In genomic region chrIII:2914029-2914428, ce11 we compare ENCODE assay signal across 6 worm cellular contexts.
TF ChIP-seq lines count a peak whose summit lies in the region.

No protein-coding gene starts in this region.

TF ChIP-seq in whole organism, L1 larva, 84 proteins besides CTCF, POLR2A, EP300 and RAD21:
- peak; percentile 54 for TF ChIP-seq fkh-10 (GFP tag; optimal IDR thresholded peaks at IDR 0.05; lab: Kevin White, UChicago)
- no peak for TF ChIP-seq lsy-2 (tag; optimal IDR thresholded peaks at IDR 0.05; lab: Kevin White, UChicago)
- peak; percentile 74 for TF ChIP-seq ces-1 (GFP tag; optimal IDR thresholded peaks at IDR 0.05; lab: Kevin White, UChicago)
- peak; percentile 9 for TF ChIP-seq nhr-85 (tag; lab: Kevin White, UChicago)
- peak; percentile 55 for TF ChIP-seq lin-14 (GFP tag; optimal IDR thresholded peaks at IDR 0.05; lab: Kevin White, UChicago)

TF ChIP-seq in whole organism, L2 larva, 48 proteins besides CTCF, POLR2A, EP300 and RAD21:
- no peak for TF ChIP-seq unc-55 (GFP tag; optimal IDR thresholded peaks at IDR 0.05; lab: Kevin White, UChicago)
- TF ChIP-seq zag-1 (tag; optimal IDR thresholded peaks at IDR 0.05; lab: Kevin White, UChicago), result peak; percentile 29
- no peak for TF ChIP-seq nhr-11 (tag; optimal IDR thresholded peaks at IDR 0.05; lab: Kevin White, UChicago)
- TF ChIP-seq sem-4 (tag; optimal IDR thresholded peaks at IDR 0.05; lab: Kevin White, UChicago), result peak; percentile 6
- TF ChIP-seq lsy-2 (tag; optimal IDR thresholded peaks at IDR 0.05; lab: Kevin White, UChicago), result peak in 1 of 2 experiments; percentile 25
- no peak for TF ChIP-seq ceh-82 (tag; optimal IDR thresholded peaks at IDR 0.05; lab: Kevin White, UChicago)
- no peak for TF ChIP-seq peb-1 (tag; optimal IDR thresholded peaks at IDR 0.05; lab: Kevin White, UChicago)
- TF ChIP-seq F13H6.1 (tag; optimal IDR thresholded peaks at IDR 0.05; lab: Kevin White, UChicago), result no peak
- no peak for TF ChIP-seq nhr-25 (tag; optimal IDR thresholded peaks at IDR 0.05; lab: Kevin White, UChicago)
- no peak for TF ChIP-seq nhr-23 (tag; optimal IDR thresholded peaks at IDR 0.05; lab: Kevin White, UChicago)
- no peak for TF ChIP-seq ceh-16 (tag; optimal IDR thresholded peaks at IDR 0.05; lab: Kevin White, UChicago)
TF ChIP-seq in whole organism, L2 larva: peak in this region for 3.

TF ChIP-seq in whole organism, L3 larva, 47 proteins besides CTCF, POLR2A, EP300 and RAD21:
- no peak for TF ChIP-seq ceh-16 (tag; optimal IDR thresholded peaks at IDR 0.05; lab: Kevin White, UChicago)
- TF ChIP-seq fkh-10 (GFP tag; optimal IDR thresholded peaks at IDR 0.05; lab: Kevin White, UChicago), result peak; percentile 72
- TF ChIP-seq snpc-4 (tag; optimal IDR thresholded peaks at IDR 0.05; lab: Kevin White, UChicago), result no peak
- TF ChIP-seq nhr-43 (tag; optimal IDR thresholded peaks at IDR 0.05; lab: Kevin White, UChicago; ENCODE audit: poor library complexity, severe bottlenecking), result no peak
- peak; percentile 29 for TF ChIP-seq nfya-1 (tag; optimal IDR thresholded peaks at IDR 0.05; lab: Kevin White, UChicago; ENCODE audit: insufficient read depth)

TF ChIP-seq in whole organism, L4 larva, 104 proteins besides CTCF, POLR2A, EP300 and RAD21 (continues in another document):
- TF ChIP-seq egl-43 (GFP tag; IDR thresholded peaks at IDR 0.05; lab: Robert Waterston, UW), result no peak
- TF ChIP-seq nhr-6 (tag; optimal IDR thresholded peaks at IDR 0.05; lab: Kevin White, UChicago), result no peak
- no peak for TF ChIP-seq T20F7.1 (GFP tag; optimal IDR thresholded peaks at IDR 0.05; lab: Kevin White, UChicago)
- TF ChIP-seq F44E2.7 (GFP tag; IDR thresholded peaks at IDR 0.05; lab: Robert Waterston, UW), result no peak
- no peak for TF ChIP-seq zag-1 (tag; optimal IDR thresholded peaks at IDR 0.05; lab: Kevin White, UChicago)
- peak in 1 of 2 experiments; percentile 7 for TF ChIP-seq lsy-2 (tag; optimal IDR thresholded peaks at IDR 0.05; lab: Kevin White, UChicago)
- no peak for TF ChIP-seq daf-19 (GFP tag; conservative IDR thresholded peaks at IDR 0.05; lab: Robert Waterston, UW)
- TF ChIP-seq madf-5 (GFP tag; IDR thresholded peaks at IDR 0.05; lab: Robert Waterston, UW), result no peak
- TF ChIP-seq lin-39 (tag; optimal IDR thresholded peaks at IDR 0.05; lab: Kevin White, UChicago), result no peak
- TF ChIP-seq set-16 (GFP tag; IDR thresholded peaks at IDR 0.05; lab: Robert Waterston, UW), result no peak
- no peak for TF ChIP-seq rbr-2 (tag; optimal IDR thresholded peaks at IDR 0.05; lab: Kevin White, UChicago)
- TF ChIP-seq unc-39 (tag; optimal IDR thresholded peaks at IDR 0.05; lab: Kevin White, UChicago), result no peak
- no peak for TF ChIP-seq nhr-237 (tag; optimal IDR thresholded peaks at IDR 0.05; lab: Kevin White, UChicago)
- no peak for TF ChIP-seq R02D3.7 (tag; optimal IDR thresholded peaks at IDR 0.05; lab: Kevin White, UChicago)
- no peak for TF ChIP-seq lin-38 (GFP tag; IDR thresholded peaks at IDR 0.05; lab: Robert Waterston, UW)
- TF ChIP-seq ctbp-1 (GFP tag; IDR thresholded peaks at IDR 0.05; lab: Robert Waterston, UW), result peak; percentile 40; the same call in 1 of the 2 replicates
- TF ChIP-seq mdl-1 (tag; optimal IDR thresholded peaks at IDR 0.05; lab: Kevin White, UChicago), result no peak
- TF ChIP-seq fkh-10 (GFP tag; optimal IDR thresholded peaks at IDR 0.05; lab: Kevin White, UChicago), result peak; percentile 27
- no peak for TF ChIP-seq nhr-111 (GFP tag; optimal IDR thresholded peaks at IDR 0.05; lab: Kevin White, UChicago)
- TF ChIP-seq hmg-1.1 (GFP tag; IDR thresholded peaks at IDR 0.05; lab: Robert Waterston, UW), result no peak
- TF ChIP-seq Y75B8A.6 (GFP tag; IDR thresholded peaks at IDR 0.05; lab: Robert Waterston, UW), result no peak
- peak; percentile 79 for TF ChIP-seq ces-1 (GFP tag; optimal IDR thresholded peaks at IDR 0.05; lab: Kevin White, UChicago)
- no peak for TF ChIP-seq nhr-41 (GFP tag; IDR thresholded peaks at IDR 0.05; lab: Robert Waterston, UW)
- no peak for TF ChIP-seq hlh-30 (tag; optimal IDR thresholded peaks at IDR 0.05; lab: Kevin White, UChicago; ENCODE audit: insufficient read depth)
- TF ChIP-seq hif-1 (tag; optimal IDR thresholded peaks at IDR 0.05; lab: Kevin White, UChicago), result no peak

TF ChIP-seq in whole organism, late embryonic, 69 proteins besides CTCF, POLR2A, EP300 and RAD21:
- TF ChIP-seq ceh-31 (tag; optimal IDR thresholded peaks at IDR 0.05; lab: Kevin White, UChicago) (peak; percentile 13), fkh-10 (GFP tag; optimal IDR thresholded peaks at IDR 0.05; lab: Kevin White, UChicago) (peak; percentile 46), hlh-13 (GFP tag; optimal IDR thresholded peaks at IDR 0.05; lab: Kevin White, UChicago) (no peak), unc-42 (tag; optimal IDR thresholded peaks at IDR 0.05; lab: Kevin White, UChicago) (peak; percentile 99)
TF ChIP-seq in whole organism, late embryonic: peak in this region for 3.

TF ChIP-seq in whole organism, mixed stage, embryonic, 35 proteins besides CTCF, POLR2A, EP300 and RAD21:
- no peak for TF ChIP-seq elt-1 (tag; optimal IDR thresholded peaks at IDR 0.05; lab: Kevin White, UChicago; ENCODE audit: borderline replicate concordance, insufficient read depth)
- TF ChIP-seq ces-1 (GFP tag; optimal IDR thresholded peaks at IDR 0.05; lab: Kevin White, UChicago), result peak; percentile 100

Comparison
In these comparisons a context has a peak if more than half of its experiments do, and no peak if none do; other contexts are left out.
1. Of the 29 proteins assayed by ChIP-seq in both whole organism, L4 larva and whole organism, L1 larva: peak only in whole organism, L4 larva: none; only in whole organism, L1 larva: none; in both: ces-1 and fkh-10; in neither: 26; mixed calls (peak in some experiments, not most) for 1.